Worm (Caenorhabditis elegans): ENCODE measurements around the gene F33G12.6.

DNA sequence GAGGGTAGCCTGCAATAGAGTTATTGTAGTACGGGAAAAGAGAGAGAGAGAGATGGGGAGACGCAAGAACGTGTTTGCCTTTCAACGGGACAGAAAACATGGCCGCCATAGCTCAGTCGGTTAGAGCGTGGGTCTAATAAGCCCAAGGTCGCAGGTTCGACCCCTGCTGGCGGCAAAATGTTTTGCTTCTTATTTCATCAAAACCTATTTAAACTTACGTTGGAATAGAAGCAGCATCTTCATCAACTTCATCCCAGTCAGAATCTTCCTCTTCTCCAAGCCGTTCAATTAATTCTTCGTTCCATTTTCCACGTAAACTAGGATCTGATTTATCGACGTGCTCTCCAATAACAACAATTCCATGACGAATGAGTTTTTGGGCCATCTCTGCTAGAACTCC is 17.0 kb upstream of the F33G12.6 start:
- TF ChIP-seq unc-62 (GFP tag; optimal IDR thresholded peaks at IDR 0.05), result peak; percentile 59
- TF ChIP-seq lin-13 (tag; optimal IDR thresholded peaks at IDR 0.05), result peak; percentile 48
- TF ChIP-seq mab-5 (tag; optimal IDR thresholded peaks at IDR 0.05), result no peak
- no peak for TF ChIP-seq snpc-4 (tag; optimal IDR thresholded peaks at IDR 0.05)
- no peak for TF ChIP-seq elt-3 (tag; optimal IDR thresholded peaks at IDR 0.05)
- peak; percentile 53 for TF ChIP-seq nhr-28 (tag; optimal IDR thresholded peaks at IDR 0.05)
- no peak for TF ChIP-seq nhr-76 (tag; optimal IDR thresholded peaks at IDR 0.05)
- peak; percentile 96 for TF ChIP-seq sptf-1 (tag; optimal IDR thresholded peaks at IDR 0.05)
- TF ChIP-seq nhr-237 (tag; optimal IDR thresholded peaks at IDR 0.05), result peak; percentile 28
- TF ChIP-seq ces-1 (GFP tag; optimal IDR thresholded peaks at IDR 0.05), result no peak
- TF ChIP-seq lsy-2 (tag; optimal IDR thresholded peaks at IDR 0.05), result peak; percentile 61
- no peak for TF ChIP-seq nhr-12 (tag; optimal IDR thresholded peaks at IDR 0.05)
- peak; percentile 8 for TF ChIP-seq blmp-1 (tag; optimal IDR thresholded peaks at IDR 0.05)
